Worm (Caenorhabditis elegans): ENCODE results near the gene hgap-2.

hgap-2 gene

ce11 chrII:8641131-8641530, 43.6 kb downstream of the hgap-2 start, which contains the start of gene D2085.7:
TSS of gene D2085.7 (plus strand) at chrII:8641381.
- no peak for TF ChIP-seq pbrm-1 (GFP tag; IDR thresholded peaks at IDR 0.05)
- TF ChIP-seq sea-2 (GFP tag; IDR thresholded peaks at IDR 0.05): no peak
- TF ChIP-seq lin-35 (GFP tag; optimal IDR thresholded peaks at IDR 0.05): no peak
- no peak for TF ChIP-seq lsy-27 (tag; optimal IDR thresholded peaks at IDR 0.05; ENCODE audit: borderline replicate concordance, insufficient read depth)
- no peak for TF ChIP-seq madf-8 (GFP tag; conservative IDR thresholded peaks at IDR 0.05)
- no peak for TF ChIP-seq ztf-22 (GFP tag; optimal IDR thresholded peaks at IDR 0.05)
- peak; percentile 28; the same call in 1 of the 2 replicates for TF ChIP-seq hmg-1.2 (GFP tag; IDR thresholded peaks at IDR 0.05)

- TF ChIP-seq tlf-1 (GFP tag; optimal IDR thresholded peaks at IDR 0.05): no peak
- no peak for TF ChIP-seq F23B12.7 (tag; optimal IDR thresholded peaks at IDR 0.05; ENCODE audit: insufficient read depth)
- peak; percentile 13 for TF ChIP-seq nhr-80 (tag; optimal IDR thresholded peaks at IDR 0.05)
- no peak for TF ChIP-seq ceh-40 (GFP tag; IDR thresholded peaks at IDR 0.05)
- TF ChIP-seq attf-5 (GFP tag; optimal IDR thresholded peaks at IDR 0.05): no peak
- TF ChIP-seq sdz-38 (tag; optimal IDR thresholded peaks at IDR 0.05): no peak
- no peak for TF ChIP-seq pbrm-1 (GFP tag; IDR thresholded peaks at IDR 0.05)
Observed at ce11 chrII:8640503-8640902, 44.2 kb downstream of the hgap-2 start.

- TF ChIP-seq nhr-90 (tag; optimal IDR thresholded peaks at IDR 0.05): no peak
- TF ChIP-seq ekl-4 (GFP tag; IDR thresholded peaks at IDR 0.05): no peak
- no peak for TF ChIP-seq let-607 (tag; optimal IDR thresholded peaks at IDR 0.05)
- no peak for TF ChIP-seq ceh-27 (GFP tag; optimal IDR thresholded peaks at IDR 0.05)
- no peak for TF ChIP-seq ceh-40 (GFP tag; IDR thresholded peaks at IDR 0.05)
- no peak for TF ChIP-seq xnd-1 (tag; optimal IDR thresholded peaks at IDR 0.05)
- TF ChIP-seq snpc-4 (GFP tag; optimal IDR thresholded peaks at IDR 0.05): no peak
- no peak for TF ChIP-seq snpc-4 (tag; optimal IDR thresholded peaks at IDR 0.05)
- no peak for TF ChIP-seq tbp1 (GFP tag; optimal IDR thresholded peaks at IDR 0.05)
- TF ChIP-seq C17E4.6 (GFP tag; IDR thresholded peaks at IDR 0.05): no peak
- no peak for TF ChIP-seq pbrm-1 (GFP tag; IDR thresholded peaks at IDR 0.05)
- no peak for TF ChIP-seq madf-6 (GFP tag; IDR thresholded peaks at IDR 0.05)
- no peak for TF ChIP-seq dox-1 (GFP tag; IDR thresholded peaks at IDR 0.05)
- TF ChIP-seq B0019.2 (GFP tag; conservative IDR thresholded peaks at IDR 0.05): no peak
- no peak for TF ChIP-seq rcor-1 (GFP tag; IDR thresholded peaks at IDR 0.05)
- no peak for TF ChIP-seq F55B11.4 (tag; optimal IDR thresholded peaks at IDR 0.05; ENCODE audit: borderline replicate concordance, insufficient read depth)
- TF ChIP-seq egrh-3 (GFP tag; IDR thresholded peaks at IDR 0.05): no peak
- TF ChIP-seq nhr-80 (tag; optimal IDR thresholded peaks at IDR 0.05): no peak
- TF ChIP-seq B0261.1 (tag; optimal IDR thresholded peaks at IDR 0.05): no peak
Observed at ce11 chrII:8639553-8639952, 45.2 kb downstream of the hgap-2 start.

ce11 chrII:8637615-8638014, 47.1 kb downstream of the hgap-2 start, which contains the start of gene vab-9:
TSS of gene vab-9 (minus strand) at chrII:8637715.
- no peak for TF ChIP-seq attf-6 (GFP tag; IDR thresholded peaks at IDR 0.05)
- TF ChIP-seq snpc-1.1 (tag; optimal IDR thresholded peaks at IDR 0.05; ENCODE audit: insufficient read depth): no peak
- no peak for TF ChIP-seq C17E4.6 (GFP tag; IDR thresholded peaks at IDR 0.05)

- TF ChIP-seq athp-1 (tag; optimal IDR thresholded peaks at IDR 0.05) (no peak), madf-3 (GFP tag; IDR thresholded peaks at IDR 0.05) (0 out of 2 replicates have a peak, but pooled peaks have one; percentile 39)
Observed at ce11 chrII:8634386-8634785, 50.3 kb downstream of the hgap-2 start, which contains the start of gene cutl-12. TSS of gene cutl-12 (minus strand) at chrII:8634486.
